Worm (Caenorhabditis elegans): ENCODE data around the gene C41H7.2.
"Not testable (repeated sequence)": the region's sequence is repeated elsewhere in the genome, so short reads cannot be mapped to it uniquely, and the experiment has no call there.

The C41H7.2 gene

DNA sequence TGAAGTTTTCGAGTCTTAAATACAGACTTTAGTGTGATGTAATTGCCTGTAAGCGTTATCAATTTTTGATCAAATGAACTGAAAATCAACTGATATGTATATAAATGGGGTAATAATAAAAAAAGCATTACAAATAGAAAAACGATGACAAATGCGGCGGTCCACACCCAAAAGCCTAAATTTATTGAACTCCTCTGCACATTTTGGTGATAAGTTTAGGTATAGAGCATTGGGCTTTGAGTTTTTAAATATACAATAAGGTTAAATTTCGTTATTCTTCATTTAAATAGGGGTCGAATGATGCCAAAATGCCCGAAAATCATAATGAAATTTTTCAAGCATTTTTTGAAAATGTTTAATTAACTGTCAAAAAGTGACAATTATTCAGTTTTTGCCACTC lies 5.2 kb downstream of the C41H7.2 start, which contains the start of gene clec-3:
Gene clec-3, minus strand, starts transcription at position 101 of the 400 bp plus-strand sequence.
- TF ChIP-seq mbf-1 (tag; optimal IDR thresholded peaks at IDR 0.05) (no peak), gmeb-1 (tag; optimal IDR thresholded peaks at IDR 0.05) (no peak), nhr-21 (tag; optimal IDR thresholded peaks at IDR 0.05) (no peak), unc-55 (GFP tag; optimal IDR thresholded peaks at IDR 0.05) (no peak), C34F6.9 (tag; optimal IDR thresholded peaks at IDR 0.05) (no peak), nhr-129 (tag; optimal IDR thresholded peaks at IDR 0.05) (no peak), ztf-4 (tag; optimal IDR thresholded peaks at IDR 0.05) (no peak), lsy-2 (tag; optimal IDR thresholded peaks at IDR 0.05) (no peak)

ce11 chrII:3020899-3021298 lies 6.3 kb downstream of the C41H7.2 start:
- no peak for TF ChIP-seq skn-1 (tag; optimal IDR thresholded peaks at IDR 0.05)
- no peak for TF ChIP-seq nhr-11 (tag; optimal IDR thresholded peaks at IDR 0.05)
- no peak for TF ChIP-seq unc-39 (tag; optimal IDR thresholded peaks at IDR 0.05)
- TF ChIP-seq nhr-237 (tag; optimal IDR thresholded peaks at IDR 0.05) = no peak
- no peak for TF ChIP-seq elt-1 (tag; optimal IDR thresholded peaks at IDR 0.05)
- no peak for TF ChIP-seq unc-55 (GFP tag; optimal IDR thresholded peaks at IDR 0.05)
- TF ChIP-seq dmd-4 (tag; optimal IDR thresholded peaks at IDR 0.05) = no peak
- TF ChIP-seq lin-11 (tag; optimal IDR thresholded peaks at IDR 0.05) = no peak

DNA sequence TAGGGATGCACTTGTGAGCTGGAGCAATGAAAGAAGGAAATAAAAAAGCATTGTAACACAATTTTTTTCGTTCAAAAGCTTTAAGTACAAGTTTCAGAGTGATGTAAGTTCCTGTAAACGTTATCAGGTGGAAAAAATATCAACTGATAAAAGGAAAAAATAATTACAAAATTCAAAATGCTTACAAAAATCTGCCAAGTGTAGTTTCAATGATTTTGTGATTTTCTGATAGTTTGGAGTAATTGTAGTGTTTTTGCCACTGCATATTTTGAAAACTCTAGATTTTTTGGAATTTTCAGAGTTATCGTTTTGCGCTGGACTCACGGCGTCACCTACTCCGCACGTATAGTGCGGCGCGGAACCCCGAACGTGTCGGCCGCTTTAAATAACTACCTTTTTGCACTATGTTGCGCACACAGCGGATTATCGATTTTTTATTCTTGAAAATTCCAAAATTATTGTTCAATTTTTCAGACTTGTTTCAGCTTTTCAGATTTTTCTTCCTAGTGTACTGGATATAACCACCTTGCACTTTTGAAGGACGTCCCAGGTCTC lies 8.8 kb downstream of the C41H7.2 start, which contains the start of gene clec-2:
Gene clec-2, minus strand, starts transcription at position 51 of the 555 bp plus-strand sequence.
- TF ChIP-seq unc-62 (GFP tag; optimal IDR thresholded peaks at IDR 0.05) = no peak
- no peak for TF ChIP-seq skn-1 (tag; optimal IDR thresholded peaks at IDR 0.05)

DNA sequence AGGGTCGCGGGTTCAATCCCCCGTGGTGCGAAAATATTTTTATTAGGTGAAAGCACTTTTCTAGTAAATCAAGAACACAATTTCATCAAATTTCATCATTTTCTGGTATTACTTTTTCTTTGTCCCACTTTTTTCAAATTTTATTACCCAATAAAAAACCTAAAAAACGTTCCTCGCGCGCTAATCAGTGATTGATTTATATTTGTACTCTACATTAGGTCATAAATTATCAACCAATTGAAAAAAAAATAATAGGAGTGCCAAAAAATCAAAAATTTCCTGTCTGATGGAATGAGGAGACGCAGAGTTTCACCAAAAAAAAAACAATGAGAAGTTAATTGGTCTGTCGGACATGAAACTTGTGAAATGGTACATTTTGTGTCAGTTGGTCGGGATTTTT lies 10.0 kb downstream of the C41H7.2 start:
- TF ChIP-seq elt-1 (tag; optimal IDR thresholded peaks at IDR 0.05) (no peak), nhr-23 (tag; optimal IDR thresholded peaks at IDR 0.05) (no peak), snpc-4 (tag; optimal IDR thresholded peaks at IDR 0.05) (no peak), skn-1 (tag; optimal IDR thresholded peaks at IDR 0.05) (no peak), nhr-11 (tag; optimal IDR thresholded peaks at IDR 0.05) (no peak), dmd-4 (tag; optimal IDR thresholded peaks at IDR 0.05) (no peak), nhr-237 (tag; optimal IDR thresholded peaks at IDR 0.05) (no peak), mdl-1 (tag; optimal IDR thresholded peaks at IDR 0.05) (no peak), unc-62 (GFP tag; optimal IDR thresholded peaks at IDR 0.05) (no peak), nhr-129 (tag; optimal IDR thresholded peaks at IDR 0.05) (no peak)

ce11 chrII:3028264-3028663 lies 13.6 kb downstream of the C41H7.2 start:
- TF ChIP-seq nhr-25 (tag; optimal IDR thresholded peaks at IDR 0.05) (peak; percentile 17), fos-1 (tag; optimal IDR thresholded peaks at IDR 0.05) (no peak), ZK546.5 (tag; optimal IDR thresholded peaks at IDR 0.05) (no peak), nhr-12 (tag; optimal IDR thresholded peaks at IDR 0.05) (no peak), mab-5 (tag; optimal IDR thresholded peaks at IDR 0.05) (no peak), blmp-1 (tag; optimal IDR thresholded peaks at IDR 0.05; ENCODE audit: insufficient read depth) (peak; percentile 6)

DNA sequence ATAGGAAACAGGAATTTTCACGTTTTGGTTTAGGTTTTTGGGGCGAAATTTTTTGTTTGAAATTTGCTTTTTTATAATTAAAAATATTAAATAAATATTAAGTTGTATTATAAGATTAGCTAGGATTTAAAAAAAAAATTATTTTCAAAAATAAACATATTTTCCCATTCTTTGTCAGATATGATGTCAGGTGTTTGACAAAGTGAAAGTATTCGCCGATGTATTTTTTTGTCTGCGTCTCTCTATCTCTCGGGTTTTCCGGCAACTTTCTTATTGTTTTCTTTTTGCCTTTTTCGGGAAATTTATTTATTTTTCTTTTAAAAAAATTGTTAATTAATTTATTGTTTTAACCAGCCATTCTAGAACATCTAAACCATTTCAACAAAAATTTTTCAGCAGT lies 15.8 kb downstream of the C41H7.2 start:
- TF ChIP-seq blmp-1 (tag; optimal IDR thresholded peaks at IDR 0.05; ENCODE audit: insufficient read depth) = peak; percentile 65
- no peak for TF ChIP-seq sem-4 (tag; optimal IDR thresholded peaks at IDR 0.05)

DNA sequence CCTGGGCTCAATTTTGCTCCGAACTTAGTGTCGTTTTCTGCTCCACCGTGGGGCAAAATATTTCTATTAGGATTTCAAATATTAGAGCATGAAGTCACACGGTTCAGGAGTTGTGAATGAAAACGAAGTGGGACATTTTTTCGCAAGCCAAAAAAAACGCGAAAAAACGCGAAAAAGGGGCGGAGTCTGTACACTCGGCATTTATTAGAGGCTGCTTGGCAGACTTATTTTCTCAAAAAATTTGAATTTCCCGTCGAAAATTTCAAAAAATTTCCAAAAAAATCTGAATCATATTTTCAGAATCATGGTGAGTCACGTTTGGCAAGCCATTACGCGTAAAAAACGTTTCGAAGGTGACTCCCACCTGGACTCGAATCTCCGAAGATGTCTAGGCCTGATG lies 17.9 kb downstream of the C41H7.2 start, which contains the start of gene B0454.6:
Gene B0454.6, plus strand, starts transcription at position 301 of the 400 bp plus-strand sequence.
- not testable (repeated sequence) for TF ChIP-seq ztf-4, nhr-237, sem-4 (tag; optimal IDR thresholded peaks at IDR 0.05)

- no peak for TF ChIP-seq lsy-2 (tag; optimal IDR thresholded peaks at IDR 0.05)
- no peak for TF ChIP-seq mab-5 (tag; optimal IDR thresholded peaks at IDR 0.05)
- no peak for TF ChIP-seq gmeb-1 (tag; optimal IDR thresholded peaks at IDR 0.05)
- no peak for TF ChIP-seq unc-39 (tag; optimal IDR thresholded peaks at IDR 0.05)
- no peak for TF ChIP-seq skn-1 (tag; optimal IDR thresholded peaks at IDR 0.05)
- TF ChIP-seq ama-1 (optimal IDR thresholded peaks at IDR 0.05) = no peak
- no peak for TF ChIP-seq alr-1 (tag; optimal IDR thresholded peaks at IDR 0.05)
- TF ChIP-seq nhr-6 (tag; optimal IDR thresholded peaks at IDR 0.05) = no peak
- no peak for TF ChIP-seq elt-1 (tag; optimal IDR thresholded peaks at IDR 0.05)
- no peak for TF ChIP-seq mdl-1 (tag; optimal IDR thresholded peaks at IDR 0.05)
- TF ChIP-seq C34F6.9 (tag; optimal IDR thresholded peaks at IDR 0.05) = no peak
- no peak for TF ChIP-seq unc-62 (GFP tag; optimal IDR thresholded peaks at IDR 0.05)
- no peak for TF ChIP-seq nhr-77 (tag; optimal IDR thresholded peaks at IDR 0.05)
- TF ChIP-seq unc-55 (GFP tag; optimal IDR thresholded peaks at IDR 0.05) = no peak
- no peak for TF ChIP-seq ztf-11 (tag; optimal IDR thresholded peaks at IDR 0.05)
- no peak for TF ChIP-seq nhr-25 (tag; optimal IDR thresholded peaks at IDR 0.05)
- TF ChIP-seq egl-27 (tag; optimal IDR thresholded peaks at IDR 0.05) = no peak
- no peak for TF ChIP-seq nhr-237 (tag; optimal IDR thresholded peaks at IDR 0.05)
- TF ChIP-seq sma-9 (GFP tag; optimal IDR thresholded peaks at IDR 0.05) = no peak
- no peak for TF ChIP-seq sma-9 (tag; optimal IDR thresholded peaks at IDR 0.05)
These were observed 20.3 kb downstream of the C41H7.2 start for ce11 chrII:3034914-3035313.
